Fruit fly (Drosophila melanogaster) whole organism, embryonic: ENCODE data around the gene woc.

Source experiments
- Antp ChIP-seq: fragments of 200-800 bp; sonication (Bioruptor generic); optimal IDR thresholded peaks from 3 replicates; lab custom pipeline; 2016; ENCODE audit warnings: missing biosample characterization, missing genetic modification characterization
- CG10366 ChIP-seq: fragments of 200-800 bp; sonication (Bioruptor generic); IDR thresholded peaks from 2 replicates; pipeline ENCODE4 v1.3.6; 2022; ENCODE audit warnings: missing biosample characterization, missing genetic modification characterization
- CG11456 ChIP-seq: fragments of 200-800 bp; sonication (Bioruptor generic); IDR thresholded peaks from 3 replicates; pipeline ENCODE4 v1.3.6; 2022; ENCODE audit warnings: missing biosample characterization, missing genetic modification characterization
- CG12744 ChIP-seq: fragments of 200-800 bp; sonication (Bioruptor generic); optimal IDR thresholded peaks from 2 replicates; lab custom pipeline; 2016; ENCODE audit warnings: missing biosample characterization, missing genetic modification characterization
- CG13123 ChIP-seq: fragments of 200-800 bp; sonication (Bioruptor generic); optimal IDR thresholded peaks from 2 replicates; lab custom pipeline; 2016; ENCODE audit warnings: missing biosample characterization, missing genetic modification characterization
- CG17359 ChIP-seq: fragments of 200-800 bp; sonication (Bioruptor generic); optimal IDR thresholded peaks from 3 replicates; lab custom pipeline; 2018; ENCODE audit warnings: missing biosample characterization, mild to moderate bottlenecking, missing genetic modification characterization, moderate library complexity
- CG2116 ChIP-seq: fragments of 200-800 bp; sonication (Bioruptor generic); optimal IDR thresholded peaks from 3 replicates; lab custom pipeline; 2018; ENCODE audit warnings: missing biosample characterization, mild to moderate bottlenecking, missing genetic modification characterization
- CG2199 ChIP-seq: fragments of 200-800 bp; sonication (Bioruptor generic); IDR thresholded peaks from 3 replicates; pipeline ENCODE4 v1.3.6; 2022; ENCODE audit warnings: missing biosample characterization, missing genetic modification characterization
- CG32767 ChIP-seq: fragments of 200-800 bp; sonication (Bioruptor generic); IDR thresholded peaks from 2 replicates; pipeline ENCODE4 v1.3.6; 2022; ENCODE audit warnings: missing biosample characterization, missing genetic modification characterization
- CG3407 ChIP-seq: fragments of 200-800 bp; sonication (Bioruptor generic); optimal IDR thresholded peaks from 2 replicates; lab custom pipeline; 2018; ENCODE audit warnings: missing biosample characterization, mild to moderate bottlenecking, missing genetic modification characterization
- CG4282 ChIP-seq: fragments of 200-800 bp; sonication (Bioruptor generic); optimal IDR thresholded peaks from 2 replicates; lab custom pipeline; 2016; ENCODE audit warnings: missing biosample characterization, missing genetic modification characterization
- CG43689 ChIP-seq: fragments of 200-800 bp; sonication (Bioruptor generic); IDR thresholded peaks from 2 replicates; pipeline ENCODE4 v1.3.6; 2022; ENCODE audit warnings: missing biosample characterization, missing genetic modification characterization
- CG4404 ChIP-seq: fragments of 200-800 bp; sonication (Bioruptor generic); IDR thresholded peaks from 2 replicates; pipeline ENCODE4 v1.3.6; 2022; ENCODE audit warnings: missing biosample characterization, missing genetic modification characterization
- CG6689 ChIP-seq: fragments of 200-800 bp; sonication (Bioruptor generic); IDR thresholded peaks from 2 replicates; pipeline ENCODE4 v1.3.6; 2022; ENCODE audit warnings: missing biosample characterization, missing genetic modification characterization
- CG7786 ChIP-seq: fragments of 200-800 bp; sonication (Bioruptor generic); optimal IDR thresholded peaks from 2 replicates; lab custom pipeline; 2016; ENCODE audit warnings: missing biosample characterization, missing genetic modification characterization
- CG7963 ChIP-seq: fragments of 200-800 bp; sonication (Bioruptor generic); IDR thresholded peaks from 3 replicates; pipeline ENCODE4 v1.3.6; 2022; ENCODE audit warnings: missing biosample characterization, missing genetic modification characterization; ENCODE audit not compliant: partially characterized antibody
- CG9437 ChIP-seq: fragments of 200-800 bp; sonication (Bioruptor generic); optimal IDR thresholded peaks from 2 replicates; lab custom pipeline; 2018; ENCODE audit warnings: missing biosample characterization, mild to moderate bottlenecking, missing genetic modification characterization
- CG9797 ChIP-seq: fragments of 200-800 bp; sonication (Bioruptor generic); optimal IDR thresholded peaks from 3 replicates; lab custom pipeline; 2018; ENCODE audit warnings: missing biosample characterization, mild to moderate bottlenecking, missing genetic modification characterization
- CoRest ChIP-seq: fragments of 200-800 bp; sonication (Bioruptor generic); optimal IDR thresholded peaks from 3 replicates; lab custom pipeline; 2018; ENCODE audit warnings: missing biosample characterization, mild to moderate bottlenecking, missing genetic modification characterization, moderate library complexity
- Dek ChIP-seq: fragments of 200-800 bp; sonication (Bioruptor generic); optimal IDR thresholded peaks from 3 replicates; lab custom pipeline; 2019; ENCODE audit warnings: missing biosample characterization, mild to moderate bottlenecking, missing genetic modification characterization, moderate library complexity
- Dfd ChIP-seq, 2 experiments: fragments of >200 bp; optimal IDR thresholded peaks; 2 replicates each; lab custom pipeline; 2017; ENCODE audit warnings: missing biosample characterization in 2 of 2, missing genetic modification characterization in 2 of 2
- Fer3 ChIP-seq: fragments of 200-800 bp; sonication (Bioruptor generic); optimal IDR thresholded peaks from 2 replicates; lab custom pipeline; 2018; ENCODE audit warnings: missing biosample characterization, mild to moderate bottlenecking, missing genetic modification characterization, moderate library complexity
- H2.0 ChIP-seq: fragments of 200-800 bp; sonication (Bioruptor generic); IDR thresholded peaks from 2 replicates; pipeline ENCODE4 v1.3.6; 2022; ENCODE audit warnings: missing biosample characterization, missing genetic modification characterization
- Jarid2 ChIP-seq: fragments of 200-800 bp; sonication (Bioruptor generic); optimal IDR thresholded peaks from 3 replicates; lab custom pipeline; 2017; ENCODE audit warnings: mild to moderate bottlenecking, missing biosample characterization, missing genetic modification reagents, missing genetic modification characterization
- Lhr ChIP-seq: fragments of 200-800 bp; sonication (Bioruptor generic); optimal IDR thresholded peaks from 3 replicates; lab custom pipeline; 2017; ENCODE audit warnings: mild to moderate bottlenecking, missing biosample characterization, missing genetic modification reagents, missing genetic modification characterization
- MBD-R2 ChIP-seq: fragments of 200-800 bp; sonication (Bioruptor generic); IDR thresholded peaks from 2 replicates; pipeline ENCODE4 v1.3.6; 2022; ENCODE audit warnings: missing biosample characterization, missing genetic modification characterization
- Nf-YA ChIP-seq: fragments of 200-800 bp; sonication (Bioruptor generic); IDR thresholded peaks from 2 replicates; pipeline ENCODE4 v1.3.6; 2022; ENCODE audit warnings: missing biosample characterization, missing genetic modification characterization
- PHDP ChIP-seq: fragments of 200-800 bp; sonication (Bioruptor generic); optimal IDR thresholded peaks from 3 replicates; lab custom pipeline; 2018; ENCODE audit warnings: missing biosample characterization, mild to moderate bottlenecking, missing genetic modification characterization, moderate library complexity
- Pdp1 ChIP-seq, 2 experiments: fragments of 200-800 bp; sonication (Bioruptor generic); optimal IDR thresholded peaks; 3 replicates each; lab custom pipeline; 2016; ENCODE audit warnings: missing biosample characterization in 2 of 2, missing genetic modification characterization in 2 of 2, mild to moderate bottlenecking in 1 of 2, moderate library complexity in 1 of 2
- Ssrp ChIP-seq: fragments of 200-800 bp; sonication (Bioruptor generic); optimal IDR thresholded peaks from 2 replicates; lab custom pipeline; 2018; ENCODE audit warnings: missing biosample characterization, mild to moderate bottlenecking, missing genetic modification characterization, moderate library complexity
- cg ChIP-seq: fragments of 200-800 bp; sonication (Bioruptor generic); optimal IDR thresholded peaks from 3 replicates; lab custom pipeline; 2019; ENCODE audit warnings: missing biosample characterization, mild to moderate bottlenecking, missing genetic modification characterization, moderate library complexity
- chif ChIP-seq, 2 experiments: fragments of 200-800 bp; sonication (Bioruptor generic); optimal IDR thresholded peaks; 3 replicates each; lab custom pipeline; 2016; ENCODE audit warnings: missing biosample characterization in 2 of 2, missing genetic modification characterization in 2 of 2
- crc ChIP-seq: fragments of 200-800 bp; sonication (Bioruptor generic); optimal IDR thresholded peaks from 2 replicates; lab custom pipeline; 2016; ENCODE audit warnings: missing biosample characterization, missing genetic modification characterization
- disco-r ChIP-seq: fragments of 200-800 bp; sonication (Bioruptor generic); optimal IDR thresholded peaks from 2 replicates; lab custom pipeline; 2016; ENCODE audit warnings: missing biosample characterization, missing genetic modification characterization
- dmrt99B ChIP-seq: fragments of 200-800 bp; sonication (Bioruptor generic); optimal IDR thresholded peaks from 2 replicates; lab custom pipeline; 2018; ENCODE audit warnings: missing biosample characterization, mild to moderate bottlenecking, missing genetic modification characterization, moderate library complexity
- exex ChIP-seq: fragments of 200-800 bp; sonication (Bioruptor generic); optimal IDR thresholded peaks from 4 replicates; lab custom pipeline; 2018; ENCODE audit warnings: missing biosample characterization, mild to moderate bottlenecking, missing genetic modification characterization, moderate library complexity
- fd102C ChIP-seq: fragments of 200-800 bp; sonication (Bioruptor generic); optimal IDR thresholded peaks from 2 replicates; lab custom pipeline; 2018; ENCODE audit warnings: missing biosample characterization, mild to moderate bottlenecking, missing genetic modification characterization, moderate library complexity
- grn ChIP-seq: fragments of 200-800 bp; sonication (Bioruptor generic); optimal IDR thresholded peaks from 3 replicates; lab custom pipeline; 2017; ENCODE audit warnings: missing biosample characterization, missing genetic modification characterization
- gt ChIP-seq: fragments of 200-800 bp; sonication (Bioruptor generic); IDR thresholded peaks from 2 replicates; pipeline ENCODE4 v1.3.6; 2022; ENCODE audit warnings: missing biosample characterization, missing genetic modification characterization
- knrl ChIP-seq: fragments of 200-800 bp; sonication (Bioruptor generic); IDR thresholded peaks from 3 replicates; pipeline ENCODE4 v1.3.6; 2022; ENCODE audit warnings: missing biosample characterization, missing genetic modification characterization; ENCODE audit not compliant: partially characterized antibody
- lbe ChIP-seq: fragments of 200-800 bp; sonication (Bioruptor generic); optimal IDR thresholded peaks from 2 replicates; lab custom pipeline; 2016; ENCODE audit warnings: missing biosample characterization, mild to moderate bottlenecking, missing genetic modification characterization
- nau ChIP-seq: fragments of 200-800 bp; sonication (Bioruptor generic); optimal IDR thresholded peaks from 3 replicates; lab custom pipeline; 2017; ENCODE audit warnings: missing biosample characterization, mild to moderate bottlenecking, missing genetic modification characterization, missing genetic modification reagents
- nerfin-2 ChIP-seq: fragments of 200-800 bp; sonication (Bioruptor generic); IDR thresholded peaks from 2 replicates; pipeline ENCODE4 v1.3.6; 2022; ENCODE audit warnings: missing biosample characterization, missing genetic modification characterization; ENCODE audit not compliant: partially characterized antibody
- onecut ChIP-seq: fragments of 200-800 bp; sonication (Bioruptor generic); IDR thresholded peaks from 2 replicates; pipeline ENCODE4 v1.3.6; 2022; ENCODE audit warnings: missing biosample characterization, missing genetic modification characterization
- rib ChIP-seq: fragments of 200-800 bp; sonication (Bioruptor generic); IDR thresholded peaks from 2 replicates; pipeline ENCODE4 v1.3.6; 2022; ENCODE audit warnings: missing biosample characterization, missing genetic modification characterization
- shn ChIP-seq: fragments of 200-800 bp; sonication (Bioruptor generic); optimal IDR thresholded peaks from 3 replicates; lab custom pipeline; 2016; ENCODE audit warnings: missing biosample characterization, missing genetic modification characterization
- slou ChIP-seq: fragments of 200-800 bp; sonication (Bioruptor generic); optimal IDR thresholded peaks from 3 replicates; lab custom pipeline; 2016; ENCODE audit warnings: missing biosample characterization, missing genetic modification characterization
- so ChIP-seq: fragments of 200-800 bp; sonication (Bioruptor generic); IDR thresholded peaks from 3 replicates; pipeline ENCODE4 v1.3.6; 2022; ENCODE audit warnings: missing biosample characterization, missing genetic modification characterization
- unpg ChIP-seq: fragments of 200-800 bp; sonication (Bioruptor generic); optimal IDR thresholded peaks from 3 replicates; lab custom pipeline; 2018; ENCODE audit warnings: missing biosample characterization, mild to moderate bottlenecking, missing genetic modification characterization, moderate library complexity

woc gene

DNA sequence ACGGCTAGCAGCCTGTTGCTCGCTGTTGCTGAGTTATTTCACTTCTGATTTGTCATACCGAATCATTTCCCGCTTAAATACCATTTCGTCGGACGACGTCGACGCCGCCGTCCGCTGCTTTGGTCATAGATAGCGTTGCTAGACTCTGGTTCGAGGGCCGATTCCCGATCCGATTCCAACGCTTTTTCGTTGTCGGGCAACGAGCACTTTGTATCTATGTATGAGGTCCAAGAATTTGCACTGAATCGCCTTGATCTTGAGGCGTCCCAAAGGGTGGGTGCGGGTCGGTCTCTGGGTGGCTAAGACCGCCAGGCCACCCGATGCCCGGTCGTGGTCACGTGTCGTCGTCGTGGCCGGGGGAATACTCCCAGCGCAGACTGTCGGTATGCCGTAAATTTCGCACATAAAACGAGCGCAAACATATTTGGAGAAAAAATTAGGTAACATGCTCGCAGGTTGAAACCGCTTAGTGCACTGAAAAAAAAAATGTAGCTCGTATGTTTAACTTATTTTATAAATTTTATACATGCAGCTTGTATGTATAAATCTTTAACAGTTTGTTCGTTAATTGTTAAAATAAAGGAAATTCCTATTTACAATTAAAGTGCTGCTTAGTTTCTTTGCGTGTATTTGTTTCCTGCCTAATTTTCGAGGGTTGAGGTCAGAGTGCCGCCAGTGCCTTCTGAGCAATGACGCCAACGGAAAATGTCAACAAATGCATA, 28.5 kb upstream of the woc start, which contains the start of gene CG3348 (continued):
- TF ChIP-seq lbe (GFP tag; lab: Kevin White, UChicago) (peak; percentile 41), Jarid2 (no peak), nerfin-2 (GFP tag; lab: Robert Waterston, UW) (no peak), slou (GFP tag; lab: Kevin White, UChicago) (peak; percentile 17), CG2199 (GFP tag; lab: Robert Waterston, UW) (no peak), CG43689 (no peak; the same call in 1 of the 2 replicates), CG9797 (GFP tag; lab: Kevin White, UChicago) (no peak), Fer3 (tag; lab: Kevin White, UChicago) (peak; percentile 89), CG6689 (GFP tag; lab: Robert Waterston, UW) (peak; percentile 59), Lhr (no peak), nau (GFP tag; lab: Kevin White, UChicago) (peak; percentile 35), CG2116 (GFP tag; lab: Kevin White, UChicago) (no peak), cg (GFP tag; lab: Kevin White, UChicago) (no peak), unpg (GFP tag; lab: Kevin White, UChicago) (peak; percentile 80), CG11456 (peak; percentile 85), CG7786 (GFP tag; lab: Kevin White, UChicago) (peak; percentile 61), onecut (GFP tag; lab: Robert Waterston, UW) (peak; percentile 52; the same call in 1 of the 2 replicates), shn (GFP tag; lab: Kevin White, UChicago) (peak; percentile 6), so (0 out of 3 replicates have a peak, but pooled peaks have one; percentile 43), crc (GFP tag; lab: Kevin White, UChicago) (peak; percentile 49), CG4282 (GFP tag; lab: Kevin White, UChicago) (no peak), MBD-R2 (GFP tag; lab: Robert Waterston, UW) (peak; percentile 61; the same call in 1 of the 2 replicates), H2.0 (peak; percentile 67), CG4404 (GFP tag; lab: Robert Waterston, UW) (peak; percentile 61), knrl (GFP tag; lab: Robert Waterston, UW) (no peak), Nf-YA (peak; percentile 42; the same call in 1 of the 2 replicates), fd102C (no peak), Dek (tag; lab: Kevin White, UChicago) (peak; percentile 72), exex (tag; lab: Kevin White, UChicago) (no peak), CG7963 (GFP tag; lab: Robert Waterston, UW) (no peak), Pdp1 (GFP tag; optimal IDR thresholded peaks at IDR 0.05; lab: Kevin White, UChicago) (peak; percentile 64 to 73), PHDP (tag; lab: Kevin White, UChicago) (peak; percentile 80), gt (GFP tag; lab: Robert Waterston, UW) (no peak), dmrt99B (peak; percentile 71), CG3407 (no peak), chif (GFP tag; optimal IDR thresholded peaks at IDR 0.05; lab: Kevin White, UChicago) (peak; percentile 8 to 39), Dfd (GFP tag; optimal IDR thresholded peaks at IDR 0.05; lab: Kevin White, UChicago) (no peak), CG13123 (GFP tag; lab: Kevin White, UChicago) (no peak), CoRest (tag; lab: Kevin White, UChicago) (peak; percentile 73), grn (GFP tag; lab: Kevin White, UChicago) (no peak), CG10366 (GFP tag; lab: Robert Waterston, UW) (peak; percentile 71), CG32767 (GFP tag; lab: Robert Waterston, UW) (0 out of 2 replicates have a peak, but pooled peaks have one; percentile 39), CG12744 (GFP tag; lab: Kevin White, UChicago) (peak; percentile 42), CG17359 (tag; lab: Kevin White, UChicago) (peak; percentile 78), CG9437 (GFP tag; lab: Kevin White, UChicago) (peak; percentile 29), disco-r (GFP tag; lab: Kevin White, UChicago) (no peak), Ssrp (tag; lab: Kevin White, UChicago) (peak; percentile 47), Antp (GFP tag; lab: Kevin White, UChicago) (peak; percentile 4), rib (GFP tag; lab: Robert Waterston, UW) (peak; percentile 79)
